Fruit fly (Drosophila melanogaster): ENCODE results near the gene Alp9.

The Alp9 gene

dm6 chr3L:5599592-5599991 is 4.2 kb downstream of the Alp9 start, which contains the start of gene CG10591:
TSS of gene CG10591 (minus strand) at chr3L:5599692.
- TF ChIP-seq Dll (optimal IDR thresholded peaks at IDR 0.05) (no peak), CG8478 (optimal IDR thresholded peaks at IDR 0.05) (no peak), EcR (GFP tag; optimal IDR thresholded peaks at IDR 0.05) (no peak), pan (optimal IDR thresholded peaks at IDR 0.05) (no peak), usp (GFP tag; optimal IDR thresholded peaks at IDR 0.05) (no peak), psq (optimal IDR thresholded peaks at IDR 0.05) (no peak)

dm6 chr3L:5603860-5604415 is 8.6 kb downstream of the Alp9 start, which contains the start of gene TM9SF3:
TSS of gene TM9SF3 (minus strand) at chr3L:5603979.
- TF ChIP-seq EcR (GFP tag; optimal IDR thresholded peaks at IDR 0.05) (no peak), usp (GFP tag; optimal IDR thresholded peaks at IDR 0.05) (no peak), Dll (optimal IDR thresholded peaks at IDR 0.05) (no peak), pan (optimal IDR thresholded peaks at IDR 0.05) (no peak), CG8478 (optimal IDR thresholded peaks at IDR 0.05) (no peak)

- TF ChIP-seq psq (optimal IDR thresholded peaks at IDR 0.05) = no peak
- TF ChIP-seq usp (GFP tag; optimal IDR thresholded peaks at IDR 0.05) = no peak
- no peak for TF ChIP-seq Dll (optimal IDR thresholded peaks at IDR 0.05)
- no peak for TF ChIP-seq EcR (GFP tag; optimal IDR thresholded peaks at IDR 0.05)
- no peak for TF ChIP-seq pan (optimal IDR thresholded peaks at IDR 0.05)
- TF ChIP-seq CG8478 (optimal IDR thresholded peaks at IDR 0.05) = no peak
These were observed 9.1 kb downstream of the Alp9 start, which contains the start of gene mthl2 for dm6 chr3L:5604490-5604889. TSS of gene mthl2 (plus strand) at chr3L:5604790.

dm6 chr3L:5608128-5608527 is 12.8 kb downstream of the Alp9 start, which contains the start of gene Eaf6:
TSS of gene Eaf6 (minus strand) at chr3L:5608300.
- TF ChIP-seq Dll (optimal IDR thresholded peaks at IDR 0.05) (no peak), CG8478 (optimal IDR thresholded peaks at IDR 0.05) (no peak), pan (optimal IDR thresholded peaks at IDR 0.05) (no peak), EcR (GFP tag; optimal IDR thresholded peaks at IDR 0.05) (no peak), psq (optimal IDR thresholded peaks at IDR 0.05) (no peak), usp (GFP tag; optimal IDR thresholded peaks at IDR 0.05) (no peak)

- TF ChIP-seq Dll (optimal IDR thresholded peaks at IDR 0.05) (no peak), CG8478 (optimal IDR thresholded peaks at IDR 0.05) (no peak), EcR (GFP tag; optimal IDR thresholded peaks at IDR 0.05) (no peak), usp (GFP tag; optimal IDR thresholded peaks at IDR 0.05) (no peak), psq (optimal IDR thresholded peaks at IDR 0.05) (no peak), pan (optimal IDR thresholded peaks at IDR 0.05) (no peak)
These were observed 13.5 kb downstream of the Alp9 start for dm6 chr3L:5608786-5609370.

- TF ChIP-seq psq (optimal IDR thresholded peaks at IDR 0.05) (no peak), usp (GFP tag; optimal IDR thresholded peaks at IDR 0.05) (no peak), Dll (optimal IDR thresholded peaks at IDR 0.05) (no peak), EcR (GFP tag; optimal IDR thresholded peaks at IDR 0.05) (no peak), CG8478 (optimal IDR thresholded peaks at IDR 0.05) (no peak), pan (optimal IDR thresholded peaks at IDR 0.05) (no peak)
These were observed 14.2 kb downstream of the Alp9 start for dm6 chr3L:5609493-5609892.

- TF ChIP-seq EcR (GFP tag; optimal IDR thresholded peaks at IDR 0.05) = no peak
- TF ChIP-seq usp (GFP tag; optimal IDR thresholded peaks at IDR 0.05) = no peak
- TF ChIP-seq psq (optimal IDR thresholded peaks at IDR 0.05) = no peak
- TF ChIP-seq pan (optimal IDR thresholded peaks at IDR 0.05) = no peak
- TF ChIP-seq Dll (optimal IDR thresholded peaks at IDR 0.05) = no peak
- peak; percentile 8 for TF ChIP-seq CG8478 (optimal IDR thresholded peaks at IDR 0.05)
These were observed 15.2 kb downstream of the Alp9 start for dm6 chr3L:5610582-5610981.

dm6 chr3L:5611732-5612250 is 16.4 kb downstream of the Alp9 start:
- TF ChIP-seq usp (GFP tag; optimal IDR thresholded peaks at IDR 0.05) (no peak), EcR (GFP tag; optimal IDR thresholded peaks at IDR 0.05) (peak; percentile 84 to 97), psq (optimal IDR thresholded peaks at IDR 0.05) (no peak), Dll (optimal IDR thresholded peaks at IDR 0.05) (no peak), CG8478 (optimal IDR thresholded peaks at IDR 0.05) (no peak)

dm6 chr3L:5615744-5616143 is 20.4 kb downstream of the Alp9 start:
- TF ChIP-seq EcR (GFP tag; optimal IDR thresholded peaks at IDR 0.05) (peak; percentile 66 to 83), pan (optimal IDR thresholded peaks at IDR 0.05) (no peak)

- no peak for TF ChIP-seq psq (optimal IDR thresholded peaks at IDR 0.05)
- peak; percentile 61 to 88 for TF ChIP-seq EcR (GFP tag; optimal IDR thresholded peaks at IDR 0.05)
- TF ChIP-seq Dll (optimal IDR thresholded peaks at IDR 0.05) = no peak
- TF ChIP-seq CG8478 (optimal IDR thresholded peaks at IDR 0.05) = no peak
These were observed 21.1 kb downstream of the Alp9 start for dm6 chr3L:5616472-5616871.

dm6 chr3L:5617395-5617794 is 22.1 kb downstream of the Alp9 start:
- TF ChIP-seq pan (optimal IDR thresholded peaks at IDR 0.05) (no peak), CG8478 (optimal IDR thresholded peaks at IDR 0.05) (no peak), EcR (GFP tag; optimal IDR thresholded peaks at IDR 0.05) (peak; percentile 41 to 71)

dm6 chr3L:5618697-5619096 is 23.4 kb downstream of the Alp9 start:
- TF ChIP-seq pan (optimal IDR thresholded peaks at IDR 0.05) (no peak), CG8478 (optimal IDR thresholded peaks at IDR 0.05) (no peak), Dll (optimal IDR thresholded peaks at IDR 0.05) (no peak), usp (GFP tag; optimal IDR thresholded peaks at IDR 0.05) (no peak), EcR (GFP tag; optimal IDR thresholded peaks at IDR 0.05) (peak; percentile 55 to 86), psq (optimal IDR thresholded peaks at IDR 0.05) (no peak)

dm6 chr3L:5621506-5621905 is 26.2 kb downstream of the Alp9 start:
- TF ChIP-seq usp (GFP tag; optimal IDR thresholded peaks at IDR 0.05) (no peak), pan (optimal IDR thresholded peaks at IDR 0.05) (no peak), CG8478 (optimal IDR thresholded peaks at IDR 0.05) (no peak), Dll (optimal IDR thresholded peaks at IDR 0.05) (no peak), psq (optimal IDR thresholded peaks at IDR 0.05) (no peak), EcR (GFP tag; optimal IDR thresholded peaks at IDR 0.05) (no peak)

Measured in whole organism.